Fruit fly (Drosophila melanogaster) whole organism, embryonic: Measurements from ENCODE around the gene CG32487.

ENCODE experiments used
- ATbp ChIP-seq: fragments of 200-800 bp; sonication (Bioruptor generic); optimal IDR thresholded peaks from 2 replicates; lab custom pipeline; 2017; ENCODE audit warnings: missing biosample characterization, mild to moderate bottlenecking, missing genetic modification characterization, missing genetic modification reagents
- CG10209 ChIP-seq: fragments of 200-800 bp; sonication (Bioruptor generic); optimal IDR thresholded peaks from 3 replicates; lab custom pipeline; 2017; ENCODE audit warnings: missing biosample characterization, mild to moderate bottlenecking, missing genetic modification characterization, missing genetic modification reagents
- CG1024 ChIP-seq: fragments of 200-800 bp; sonication (Bioruptor generic); IDR thresholded peaks from 2 replicates; pipeline ENCODE4 v1.3.6; 2022; ENCODE audit warnings: missing biosample characterization, missing genetic modification characterization
- CG11723 ChIP-seq: fragments of 200-800 bp; sonication (Bioruptor generic); optimal IDR thresholded peaks from 2 replicates; lab custom pipeline; 2017; ENCODE audit warnings: missing biosample characterization, mild to moderate bottlenecking, missing genetic modification characterization
- CG13123 ChIP-seq: fragments of 200-800 bp; sonication (Bioruptor generic); optimal IDR thresholded peaks from 2 replicates; lab custom pipeline; 2016; ENCODE audit warnings: missing biosample characterization, missing genetic modification characterization
- CG14860 ChIP-seq: fragments of 200-800 bp; sonication (Bioruptor generic); IDR thresholded peaks from 3 replicates; pipeline ENCODE4 v1.3.6; 2022; ENCODE audit warnings: missing biosample characterization, missing genetic modification characterization; ENCODE audit not compliant: partially characterized antibody
- CG14965 ChIP-seq: fragments of 200-800 bp; sonication (Bioruptor generic); optimal IDR thresholded peaks from 2 replicates; lab custom pipeline; 2016; ENCODE audit warnings: missing biosample characterization, missing genetic modification characterization, borderline replicate concordance
- CG15011 ChIP-seq: fragments of 200-800 bp; sonication (Bioruptor generic); optimal IDR thresholded peaks from 3 replicates; lab custom pipeline; 2018; ENCODE audit warnings: missing biosample characterization, mild to moderate bottlenecking, missing genetic modification characterization
- CG15073 ChIP-seq: fragments of 200-800 bp; sonication (Bioruptor generic); optimal IDR thresholded peaks from 2 replicates; lab custom pipeline; 2016; ENCODE audit warnings: missing biosample characterization, missing genetic modification characterization
- CG16813 ChIP-seq: fragments of 200-800 bp; sonication (Bioruptor generic); IDR thresholded peaks from 3 replicates; pipeline ENCODE4 v1.3.6; 2022; ENCODE audit warnings: missing biosample characterization, missing genetic modification characterization; ENCODE audit not compliant: partially characterized antibody
- CG17186 ChIP-seq: fragments of 200-800 bp; sonication (Bioruptor generic); optimal IDR thresholded peaks from 3 replicates; lab custom pipeline; 2017; ENCODE audit warnings: missing biosample characterization, missing genetic modification reagents, missing genetic modification characterization
- CG17612 ChIP-seq: fragments of 200-800 bp; sonication (Bioruptor generic); IDR thresholded peaks from 2 replicates; pipeline ENCODE4 v1.3.6; 2022; ENCODE audit warnings: missing biosample characterization, missing genetic modification characterization
- CG18599 ChIP-seq: fragments of 200-800 bp; sonication (Bioruptor generic); optimal IDR thresholded peaks from 3 replicates; lab custom pipeline; 2017; ENCODE audit warnings: missing biosample characterization, missing genetic modification characterization, mild to moderate bottlenecking, moderate library complexity, missing genetic modification reagents
- CG2199 ChIP-seq: fragments of 200-800 bp; sonication (Bioruptor generic); IDR thresholded peaks from 3 replicates; pipeline ENCODE4 v1.3.6; 2022; ENCODE audit warnings: missing biosample characterization, missing genetic modification characterization
- CG32767 ChIP-seq: fragments of 200-800 bp; sonication (Bioruptor generic); IDR thresholded peaks from 2 replicates; pipeline ENCODE4 v1.3.6; 2022; ENCODE audit warnings: missing biosample characterization, missing genetic modification characterization
- CG34224 ChIP-seq: fragments of 200-800 bp; sonication (Bioruptor generic); IDR thresholded peaks from 3 replicates; pipeline ENCODE4 v1.3.6; 2022; ENCODE audit warnings: missing biosample characterization, missing genetic modification characterization; ENCODE audit not compliant: partially characterized antibody
- CG5953 ChIP-seq: fragments of 200-800 bp; sonication (Bioruptor generic); IDR thresholded peaks from 2 replicates; pipeline ENCODE4 v1.3.6; 2022; ENCODE audit warnings: missing biosample characterization, missing genetic modification characterization
- CG6175 ChIP-seq: fragments of 200-800 bp; sonication (Bioruptor generic); IDR thresholded peaks from 3 replicates; pipeline ENCODE4 v1.3.6; 2022; ENCODE audit warnings: missing biosample characterization, missing genetic modification characterization
- CG6683 ChIP-seq: fragments of 200-800 bp; sonication (Bioruptor generic); optimal IDR thresholded peaks from 2 replicates; lab custom pipeline; 2017; ENCODE audit warnings: missing biosample characterization, mild to moderate bottlenecking, missing genetic modification characterization, missing genetic modification reagents
- CG7839 ChIP-seq: fragments of 200-800 bp; sonication (Bioruptor generic); optimal IDR thresholded peaks from 3 replicates; lab custom pipeline; 2018; ENCODE audit warnings: missing biosample characterization, mild to moderate bottlenecking, missing genetic modification characterization, moderate library complexity
- CTCF ChIP-seq: fragments of 200-800 bp; sonication (Bioruptor generic); optimal IDR thresholded peaks from 2 replicates; lab custom pipeline; 2017; ENCODE audit warnings: missing biosample characterization, mild to moderate bottlenecking, missing genetic modification characterization, moderate library complexity
- CkIIα-i1 ChIP-seq: fragments of 200-800 bp; sonication (Bioruptor generic); IDR thresholded peaks from 2 replicates; pipeline ENCODE4 v1.3.6; 2022; ENCODE audit warnings: missing biosample characterization, missing genetic modification characterization
- D19A ChIP-seq: fragments of 200-800 bp; optimal IDR thresholded peaks from 3 replicates; lab custom pipeline; 2019; ENCODE audit warnings: missing biosample characterization, mild to moderate bottlenecking, missing genetic modification characterization, moderate library complexity
- Dad ChIP-seq: fragments of 200-800 bp; sonication (Bioruptor generic); optimal IDR thresholded peaks from 3 replicates; lab custom pipeline; 2016; ENCODE audit warnings: missing biosample characterization, missing genetic modification characterization
- E2f1 ChIP-seq: fragments of 200-800 bp; sonication (Bioruptor generic); IDR thresholded peaks from 2 replicates; pipeline ENCODE4 v1.3.6; 2022; ENCODE audit warnings: missing biosample characterization, missing genetic modification characterization
- Eip74EF ChIP-seq, 2 experiments: fragments of 200-800 bp in 1 of 2; fragments of >200 bp in 1 of 2; sonication (Bioruptor generic) in 1 of 2; optimal IDR thresholded peaks; 2 replicates each; lab custom pipeline; 2017 to 2019; ENCODE audit warnings: missing biosample characterization in 2 of 2, missing genetic modification characterization in 2 of 2, mild to moderate bottlenecking in 1 of 2, moderate library complexity in 1 of 2
- Gug ChIP-seq: fragments of 200-800 bp; sonication (Bioruptor generic); IDR thresholded peaks from 4 replicates; pipeline ENCODE4 v1.3.6; 2022; ENCODE audit warnings: missing biosample characterization, missing genetic modification characterization
- HmgZ ChIP-seq: fragments of 200-800 bp; sonication (Bioruptor generic); optimal IDR thresholded peaks from 2 replicates; lab custom pipeline; 2018; ENCODE audit warnings: missing biosample characterization, mild to moderate bottlenecking, missing genetic modification characterization
- Lhr ChIP-seq: fragments of 200-800 bp; sonication (Bioruptor generic); optimal IDR thresholded peaks from 3 replicates; lab custom pipeline; 2017; ENCODE audit warnings: mild to moderate bottlenecking, missing biosample characterization, missing genetic modification reagents, missing genetic modification characterization
- Neu2 ChIP-seq: fragments of 200-800 bp; sonication (Bioruptor generic); optimal IDR thresholded peaks from 3 replicates; lab custom pipeline; 2016; ENCODE audit warnings: missing biosample characterization, missing genetic modification characterization, borderline replicate concordance
- Nf-YC ChIP-seq: fragments of 200-800 bp; optimal IDR thresholded peaks from 3 replicates; lab custom pipeline; 2019; ENCODE audit warnings: missing biosample characterization, mild to moderate bottlenecking, missing genetic modification characterization, moderate library complexity
- Opbp ChIP-seq: fragments of 200-800 bp; sonication (Bioruptor generic); IDR thresholded peaks from 3 replicates; pipeline ENCODE4 v1.3.6; 2022; ENCODE audit warnings: missing biosample characterization, missing genetic modification characterization; ENCODE audit not compliant: partially characterized antibody
- Ravus ChIP-seq: fragments of 200-800 bp; sonication (Bioruptor generic); IDR thresholded peaks from 2 replicates; pipeline ENCODE4 v1.3.6; 2022; ENCODE audit warnings: missing biosample characterization, missing genetic modification characterization
- Taf1 ChIP-seq: fragments of 200-800 bp; sonication (Bioruptor generic); IDR thresholded peaks from 2 replicates; pipeline ENCODE4 v1.3.6; 2022; ENCODE audit warnings: missing biosample characterization, missing genetic modification characterization
- crc ChIP-seq: fragments of 200-800 bp; sonication (Bioruptor generic); optimal IDR thresholded peaks from 2 replicates; lab custom pipeline; 2016; ENCODE audit warnings: missing biosample characterization, missing genetic modification characterization
- cwo ChIP-seq: fragments of 200-800 bp; sonication (Bioruptor generic); optimal IDR thresholded peaks from 3 replicates; lab custom pipeline; 2017; ENCODE audit warnings: missing biosample characterization, missing genetic modification characterization, mild to moderate bottlenecking, moderate library complexity, missing genetic modification reagents
- hb ChIP-seq: fragments of 200-800 bp; sonication (Bioruptor generic); IDR thresholded peaks from 3 replicates; pipeline ENCODE4 v1.3.6; 2022; ENCODE audit warnings: missing biosample characterization, missing genetic modification characterization; ENCODE audit not compliant: partially characterized antibody
- hth ChIP-seq: fragments of >200 bp; optimal IDR thresholded peaks from 2 replicates; lab custom pipeline; 2017; ENCODE audit warnings: inconsistent platforms
- ind ChIP-seq: fragments of 200-800 bp; sonication (Bioruptor generic); optimal IDR thresholded peaks from 3 replicates; lab custom pipeline; 2016; ENCODE audit warnings: missing biosample characterization, missing genetic modification characterization
- lola ChIP-seq, 3 experiments: fragments of >200 bp in 2 of 3; fragments of 200-800 bp in 1 of 3; sonication (Bioruptor generic) in 1 of 3; optimal IDR thresholded peaks; 2 replicates each; lab custom pipeline; 2017 to 2019; ENCODE audit warnings: missing biosample characterization in 3 of 3, missing genetic modification characterization in 3 of 3, mild to moderate bottlenecking in 1 of 3, moderate library complexity in 1 of 3
- pfk ChIP-seq: fragments of 200-800 bp; sonication (Bioruptor generic); optimal IDR thresholded peaks from 2 replicates; lab custom pipeline; 2018; ENCODE audit warnings: missing biosample characterization, mild to moderate bottlenecking, missing genetic modification characterization, moderate library complexity
- pho ChIP-seq: fragments of 200-800 bp; sonication (Bioruptor generic); optimal IDR thresholded peaks from 2 replicates; lab custom pipeline; 2016; ENCODE audit warnings: missing biosample characterization, missing genetic modification characterization
- pita ChIP-seq: fragments of 200-800 bp; sonication (Bioruptor generic); optimal IDR thresholded peaks from 2 replicates; lab custom pipeline; 2017; ENCODE audit warnings: missing biosample characterization, mild to moderate bottlenecking, missing genetic modification characterization
- pzg ChIP-seq: fragments of 200-800 bp; sonication (Bioruptor generic); optimal IDR thresholded peaks from 3 replicates; lab custom pipeline; 2018; ENCODE audit warnings: missing biosample characterization, mild to moderate bottlenecking, missing genetic modification characterization, moderate library complexity
- repo ChIP-seq: fragments of 200-800 bp; sonication (Bioruptor generic); optimal IDR thresholded peaks from 2 replicates; lab custom pipeline; 2016; ENCODE audit warnings: missing biosample characterization, missing genetic modification characterization
- sim ChIP-seq: fragments of 200-800 bp; sonication (Bioruptor generic); IDR thresholded peaks from 2 replicates; pipeline ENCODE4 v1.3.6; 2022; ENCODE audit warnings: missing biosample characterization, missing genetic modification characterization
- tna ChIP-seq: fragments of 200-800 bp; sonication (Bioruptor generic); IDR thresholded peaks from 2 replicates; pipeline ENCODE4 v1.3.6; 2022; ENCODE audit warnings: missing biosample characterization, missing genetic modification characterization; ENCODE audit not compliant: partially characterized antibody
- z ChIP-seq: fragments of 200-800 bp; sonication (Bioruptor generic); IDR thresholded peaks from 3 replicates; pipeline ENCODE4 v1.3.6; 2022; ENCODE audit warnings: missing biosample characterization, missing genetic modification characterization
- zen ChIP-seq: fragments of 200-800 bp; sonication (Bioruptor generic); optimal IDR thresholded peaks from 3 replicates; lab custom pipeline; 2018; ENCODE audit warnings: missing biosample characterization, mild to moderate bottlenecking, missing genetic modification characterization, moderate library complexity

The CG32487 gene

dm6 chr3L:3037822-3038563, 20.9 kb upstream of the CG32487 start (continued):
- TF ChIP-seq Opbp (GFP tag; lab: Robert Waterston, UW) (0 out of 3 replicates have a peak, but pooled peaks have one; percentile 56), Neu2 (GFP tag; lab: Kevin White, UChicago) (no peak), CG16813 (GFP tag; lab: Robert Waterston, UW) (0 out of 3 replicates have a peak, but pooled peaks have one; percentile 7), CG1024 (GFP tag; lab: Robert Waterston, UW) (0 out of 2 replicates have a peak, but pooled peaks have one; percentile 16), Eip74EF (GFP tag; optimal IDR thresholded peaks at IDR 0.05; lab: Kevin White, UChicago) (no peak), CG15011 (GFP tag; lab: Kevin White, UChicago) (no peak), E2f1 (GFP tag; lab: Robert Waterston, UW) (no peak; the same call in 1 of the 2 replicates), CG7839 (tag; lab: Kevin White, UChicago) (no peak), CG2199 (no peak), CG10209 (no peak), CG15073 (GFP tag; lab: Kevin White, UChicago) (no peak), Nf-YC (tag; lab: Kevin White, UChicago) (peak; percentile 27), ind (GFP tag; lab: Kevin White, UChicago) (no peak), CG14860 (GFP tag; lab: Robert Waterston, UW) (no peak), Gug (GFP tag; lab: Robert Waterston, UW) (no peak), pita (no peak), Ravus (GFP tag; lab: Robert Waterston, UW) (no peak), CG14965 (no peak), ATbp (no peak), z (GFP tag; lab: Robert Waterston, UW) (no peak), CG6683 (no peak), tna (GFP tag; lab: Robert Waterston, UW) (no peak; the same call in 1 of the 2 replicates), cwo (GFP tag; lab: Kevin White, UChicago) (no peak), HmgZ (tag; lab: Kevin White, UChicago) (peak; percentile 12), CG17612 (GFP tag; lab: Robert Waterston, UW) (no peak), CG34224 (GFP tag; lab: Robert Waterston, UW) (0 out of 3 replicates have a peak, but pooled peaks have one; percentile 25), D19A (tag; lab: Kevin White, UChicago) (no peak), Lhr (no peak), CG6175 (GFP tag; lab: Robert Waterston, UW) (peak; percentile 89; the same call in 2 of the 3 replicates), CG11723 (GFP tag; lab: Kevin White, UChicago) (no peak), sim (GFP tag; lab: Robert Waterston, UW) (no peak), CkIIα-i1 (GFP tag; lab: Robert Waterston, UW) (no peak), CG18599 (peak; percentile 12), hth (no peak), CG5953 (GFP tag; lab: Robert Waterston, UW) (no peak), pfk (GFP tag; lab: Kevin White, UChicago) (no peak), Taf1 (GFP tag; lab: Robert Waterston, UW) (no peak), pho (no peak), CTCF (GFP tag; lab: Kevin White, UChicago) (no peak), zen (tag; lab: Kevin White, UChicago) (peak; percentile 52), pzg (no peak), lola (GFP tag; optimal IDR thresholded peaks at IDR 0.05; lab: Kevin White, UChicago) (no peak), Dad (GFP tag; lab: Kevin White, UChicago) (no peak), CG13123 (GFP tag; lab: Kevin White, UChicago) (no peak), crc (no peak), hb (GFP tag; lab: Robert Waterston, UW) (no peak), CG17186 (GFP tag; lab: Kevin White, UChicago) (no peak), CG32767 (GFP tag; lab: Robert Waterston, UW) (peak; percentile 64; the same call in 1 of the 2 replicates), repo (GFP tag; lab: Kevin White, UChicago) (no peak)
